Fruit fly (Drosophila melanogaster): ENCODE results near the gene CG18746.

The CG18746 gene

dm6 chr3R:7813981-7814529 lies 24.1 kb upstream of the CG18746 start, which contains the start of gene CG34384 (continued):
- TF ChIP-seq CG2889 (GFP tag; IDR thresholded peaks at IDR 0.05), result no peak
- no peak for TF ChIP-seq pfk (GFP tag; optimal IDR thresholded peaks at IDR 0.05)
- TF ChIP-seq inv (GFP tag; IDR thresholded peaks at IDR 0.05; ENCODE audit: partially characterized antibody), result no peak
- TF ChIP-seq z (GFP tag; IDR thresholded peaks at IDR 0.05), result peak; percentile 69; the same call in 1 of the 3 replicates
- TF ChIP-seq h (optimal IDR thresholded peaks at IDR 0.05), result no peak
- peak; percentile 23 for TF ChIP-seq CG2116 (GFP tag; optimal IDR thresholded peaks at IDR 0.05)
- TF ChIP-seq Dek (tag; optimal IDR thresholded peaks at IDR 0.05), result peak; percentile 33
- no peak for TF ChIP-seq gce (GFP tag; IDR thresholded peaks at IDR 0.05)
- no peak for TF ChIP-seq CG16779 (GFP tag; IDR thresholded peaks at IDR 0.05)
- TF ChIP-seq CG1602 (GFP tag; optimal IDR thresholded peaks at IDR 0.05), result peak; percentile 35
- peak; percentile 70 for TF ChIP-seq CoRest (tag; optimal IDR thresholded peaks at IDR 0.05)
- TF ChIP-seq CG18262 (tag; optimal IDR thresholded peaks at IDR 0.05), result peak; percentile 75
- no peak for TF ChIP-seq oc (tag; optimal IDR thresholded peaks at IDR 0.05)
- TF ChIP-seq ro (GFP tag; IDR thresholded peaks at IDR 0.05), result no peak
- TF ChIP-seq CG15601 (tag; optimal IDR thresholded peaks at IDR 0.05), result no peak
- TF ChIP-seq CG13624 (GFP tag; optimal IDR thresholded peaks at IDR 0.05), result peak; percentile 36
- peak; percentile 34 for TF ChIP-seq Hsf (GFP tag; optimal IDR thresholded peaks at IDR 0.05)
- no peak for TF ChIP-seq CG2199 (GFP tag; IDR thresholded peaks at IDR 0.05)
- no peak for TF ChIP-seq gsb (GFP tag; IDR thresholded peaks at IDR 0.05)
- no peak for TF ChIP-seq Stat92E (GFP tag; optimal IDR thresholded peaks at IDR 0.05)
- TF ChIP-seq CG1233 (GFP tag; optimal IDR thresholded peaks at IDR 0.05), result peak; percentile 56
- TF ChIP-seq CG10543 (GFP tag; optimal IDR thresholded peaks at IDR 0.05), result peak; percentile 84
- TF ChIP-seq dan (GFP tag; IDR thresholded peaks at IDR 0.05), result no peak
- TF ChIP-seq p53 (GFP tag; optimal IDR thresholded peaks at IDR 0.05), result no peak
- no peak for TF ChIP-seq CG10321 (GFP tag; IDR thresholded peaks at IDR 0.05)
- TF ChIP-seq Taf1 (GFP tag; IDR thresholded peaks at IDR 0.05), result no peak
- no peak for TF ChIP-seq vfl (GFP tag; optimal IDR thresholded peaks at IDR 0.05)
- TF ChIP-seq Hr78 (GFP tag; optimal IDR thresholded peaks at IDR 0.05), result no peak
- TF ChIP-seq sim (GFP tag; IDR thresholded peaks at IDR 0.05), result no peak
- peak; percentile 18 for TF ChIP-seq Nf-YB (GFP tag; optimal IDR thresholded peaks at IDR 0.05)
- TF ChIP-seq MTF-1 (GFP tag; optimal IDR thresholded peaks at IDR 0.05; ENCODE audit: borderline replicate concordance), result no peak
- TF ChIP-seq CG15073 (GFP tag; optimal IDR thresholded peaks at IDR 0.05), result no peak
- TF ChIP-seq ftz-f1 (GFP tag; optimal IDR thresholded peaks at IDR 0.05), result no peak
- no peak for TF ChIP-seq bsh (GFP tag; optimal IDR thresholded peaks at IDR 0.05)
- no peak for TF ChIP-seq Nf-YA (GFP tag; IDR thresholded peaks at IDR 0.05)
- TF ChIP-seq CG8924 (tag; optimal IDR thresholded peaks at IDR 0.05), result peak; percentile 61
- no peak for TF ChIP-seq Lim3 (GFP tag; IDR thresholded peaks at IDR 0.05)
- peak; percentile 42 for TF ChIP-seq CG5245 (GFP tag; optimal IDR thresholded peaks at IDR 0.05)
- peak; percentile 38 for TF ChIP-seq CG8388 (GFP tag; optimal IDR thresholded peaks at IDR 0.05)
- no peak for TF ChIP-seq HLHmδ (GFP tag; optimal IDR thresholded peaks at IDR 0.05)
- TF ChIP-seq Atf-2 (GFP tag; optimal IDR thresholded peaks at IDR 0.05), result peak; percentile 14
- TF ChIP-seq Pdp1 (GFP tag; optimal IDR thresholded peaks at IDR 0.05), result peak; percentile 21 to 51
- peak; percentile 57; the same call in 1 of the 2 replicates for TF ChIP-seq Xrp1 (GFP tag; IDR thresholded peaks at IDR 0.05)
- TF ChIP-seq Hr51 (GFP tag; optimal IDR thresholded peaks at IDR 0.05), result peak; percentile 6 to 49
- peak; percentile 80 for TF ChIP-seq CG3281 (GFP tag; optimal IDR thresholded peaks at IDR 0.05)
- no peak for TF ChIP-seq fru (optimal IDR thresholded peaks at IDR 0.05)
- TF ChIP-seq Adf1 (GFP tag; IDR thresholded peaks at IDR 0.05), result no peak
- peak; percentile 24 for TF ChIP-seq zen (tag; optimal IDR thresholded peaks at IDR 0.05)
- TF ChIP-seq CG13424 (tag; optimal IDR thresholded peaks at IDR 0.05), result peak; percentile 64
- TF ChIP-seq CG10366 (GFP tag; IDR thresholded peaks at IDR 0.05), result no peak
- TF ChIP-seq NFAT (GFP tag; IDR thresholded peaks at IDR 0.05), result peak; percentile 41; the same call in 1 of the 2 replicates
